Worm (Caenorhabditis elegans): ENCODE results near the gene K06H6.4.

DNA sequence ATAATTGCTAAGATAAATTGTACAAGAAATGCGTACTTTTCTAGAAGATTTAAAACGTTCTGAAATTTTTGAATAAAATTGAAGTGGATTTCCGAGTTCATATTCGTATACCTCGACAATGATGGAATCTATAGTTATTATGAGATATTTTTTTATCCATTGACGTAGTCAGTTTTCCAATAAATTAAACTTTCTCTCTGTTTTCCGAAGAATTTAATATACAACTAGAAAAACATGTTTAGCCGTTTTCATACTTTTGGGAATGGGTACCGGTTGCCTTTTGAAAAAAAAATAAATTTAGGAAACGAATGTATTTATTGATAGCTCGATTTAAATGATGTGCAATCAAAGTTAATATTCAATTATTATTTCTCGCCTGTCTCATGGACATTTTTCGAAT is 29.8 kb downstream of the K06H6.4 start, which contains the start of gene srw-109:
- TF ChIP-seq nhr-90 (tag; optimal IDR thresholded peaks at IDR 0.05; ENCODE audit: poor library complexity): no peak
- TF ChIP-seq unc-62 (GFP tag; optimal IDR thresholded peaks at IDR 0.05): no peak
- no peak for TF ChIP-seq mep-1 (tag; optimal IDR thresholded peaks at IDR 0.05)
- no peak for TF ChIP-seq sox-4 (tag; optimal IDR thresholded peaks at IDR 0.05)

All from whole organism, L1 larva.